Worm (Caenorhabditis elegans): ENCODE data around the gene spe-29.
"Not testable (repeated sequence)": the region's sequence is repeated elsewhere in the genome, so short reads cannot be mapped to it uniquely, and the experiment has no call there.

The spe-29 gene

ce11 chrIV:9933580-9933979, at the start of gene spe-29:
spe-29 (plus strand) TSS chrIV:9933880.
- no peak for TF ChIP-seq W03F9.2 (tag; optimal IDR thresholded peaks at IDR 0.05)
- no peak for TF ChIP-seq dao-5 (tag; optimal IDR thresholded peaks at IDR 0.05)
- TF ChIP-seq him-1 (tag; optimal IDR thresholded peaks at IDR 0.05): no peak

ce11 chrIV:9884257-9884656, 49.4 kb upstream of the spe-29 start, which contains the start of the genes prp-18 and mccc-1:
prp-18 (minus strand) TSS chrIV:9884383.
mccc-1 (plus strand) TSS chrIV:9884570.
- TF ChIP-seq dao-5 (tag; optimal IDR thresholded peaks at IDR 0.05): no peak
- TF ChIP-seq W03F9.2 (tag; optimal IDR thresholded peaks at IDR 0.05): no peak
- no peak for TF ChIP-seq him-1 (tag; optimal IDR thresholded peaks at IDR 0.05)

- TF ChIP-seq dao-5 (tag; optimal IDR thresholded peaks at IDR 0.05): no peak
- TF ChIP-seq him-1 (tag; optimal IDR thresholded peaks at IDR 0.05): no peak
- no peak for TF ChIP-seq W03F9.2 (tag; optimal IDR thresholded peaks at IDR 0.05)
Measured at ce11 chrIV:9889857-9890256, 43.8 kb upstream of the spe-29 start, which contains the start of gene ttbk-3. ttbk-3 (minus strand) TSS chrIV:9889957.

- no peak for TF ChIP-seq W03F9.2 (tag; optimal IDR thresholded peaks at IDR 0.05)
- no peak for TF ChIP-seq dao-5 (tag; optimal IDR thresholded peaks at IDR 0.05)
- TF ChIP-seq him-1 (tag; optimal IDR thresholded peaks at IDR 0.05): no peak
Measured at ce11 chrIV:9891938-9892337, 41.7 kb upstream of the spe-29 start, which contains the start of gene F32B6.4. F32B6.4 (minus strand) TSS chrIV:9892038.

- TF ChIP-seq W03F9.2, him-1, dao-5 (tag; optimal IDR thresholded peaks at IDR 0.05): not testable (repeated sequence)
Measured at ce11 chrIV:9893649-9894048, 40.0 kb upstream of the spe-29 start, which contains the start of gene sss-1. sss-1 (minus strand) TSS chrIV:9893749.

- TF ChIP-seq W03F9.2, dao-5, him-1 (tag; optimal IDR thresholded peaks at IDR 0.05): not testable (repeated sequence)
Measured at ce11 chrIV:9894331-9894730, 39.3 kb upstream of the spe-29 start, which contains the start of gene msp-77. msp-77 (plus strand) TSS chrIV:9894631.

ce11 chrIV:9895088-9895487, 38.6 kb upstream of the spe-29 start, which contains the start of gene ssp-32:
ssp-32 (plus strand) TSS chrIV:9895388.
- TF ChIP-seq dao-5 (tag; optimal IDR thresholded peaks at IDR 0.05): no peak
- no peak for TF ChIP-seq him-1 (tag; optimal IDR thresholded peaks at IDR 0.05)
- no peak for TF ChIP-seq W03F9.2 (tag; optimal IDR thresholded peaks at IDR 0.05)

- TF ChIP-seq W03F9.2 (tag; optimal IDR thresholded peaks at IDR 0.05) (no peak), dao-5 (tag; optimal IDR thresholded peaks at IDR 0.05) (no peak)
Measured at ce11 chrIV:9898712-9899111, 35.0 kb upstream of the spe-29 start, which contains the start of gene tbc-3. tbc-3 (plus strand) TSS chrIV:9899012.

- no peak for TF ChIP-seq W03F9.2 (tag; optimal IDR thresholded peaks at IDR 0.05)
- TF ChIP-seq dao-5 (tag; optimal IDR thresholded peaks at IDR 0.05): no peak
- no peak for TF ChIP-seq him-1 (tag; optimal IDR thresholded peaks at IDR 0.05)
Measured at ce11 chrIV:9899227-9899626, 34.5 kb upstream of the spe-29 start.

ce11 chrIV:9903608-9904007, 30.1 kb upstream of the spe-29 start, which contains the start of gene best-13:
best-13 (plus strand) TSS chrIV:9903908.
- no peak for TF ChIP-seq W03F9.2 (tag; optimal IDR thresholded peaks at IDR 0.05)
- TF ChIP-seq him-1 (tag; optimal IDR thresholded peaks at IDR 0.05): no peak
- no peak for TF ChIP-seq dao-5 (tag; optimal IDR thresholded peaks at IDR 0.05)

- TF ChIP-seq him-1 (tag; optimal IDR thresholded peaks at IDR 0.05): no peak
- no peak for TF ChIP-seq dao-5 (tag; optimal IDR thresholded peaks at IDR 0.05)
- TF ChIP-seq W03F9.2 (tag; optimal IDR thresholded peaks at IDR 0.05): no peak
Measured at ce11 chrIV:9913064-9913463, 20.6 kb upstream of the spe-29 start.

- TF ChIP-seq dao-5 (tag; optimal IDR thresholded peaks at IDR 0.05): no peak
Measured at ce11 chrIV:9915128-9915527, 18.6 kb upstream of the spe-29 start.

ce11 chrIV:9916224-9916623, 17.5 kb upstream of the spe-29 start, which contains the start of gene bed-3:
bed-3 (plus strand) TSS chrIV:9916524.
- no peak for TF ChIP-seq dao-5 (tag; optimal IDR thresholded peaks at IDR 0.05)
- TF ChIP-seq him-1 (tag; optimal IDR thresholded peaks at IDR 0.05): no peak
- TF ChIP-seq W03F9.2 (tag; optimal IDR thresholded peaks at IDR 0.05): no peak

ce11 chrIV:9918021-9918420, 15.7 kb upstream of the spe-29 start:
- TF ChIP-seq him-1 (tag; optimal IDR thresholded peaks at IDR 0.05): no peak
- TF ChIP-seq dao-5 (tag; optimal IDR thresholded peaks at IDR 0.05): no peak
- no peak for TF ChIP-seq W03F9.2 (tag; optimal IDR thresholded peaks at IDR 0.05)

- no peak for TF ChIP-seq W03F9.2 (tag; optimal IDR thresholded peaks at IDR 0.05)
- no peak for TF ChIP-seq him-1 (tag; optimal IDR thresholded peaks at IDR 0.05)
- TF ChIP-seq dao-5 (tag; optimal IDR thresholded peaks at IDR 0.05): no peak
Measured at ce11 chrIV:9920426-9920825, 13.3 kb upstream of the spe-29 start.

Data from whole organism, L4/young adult.